Worm (Caenorhabditis elegans) whole organism, L4 larva: ENCODE measurements around the gene nhr-129.

ENCODE experiments used
- F10B5.3 ChIP-seq: sonication (generic microtip); optimal IDR thresholded peaks from 2 replicates; lab custom pipeline; 2016; ENCODE audit warnings: mild to moderate bottlenecking, missing genetic modification characterization, missing compliant biosample characterization
- F37D6.2 ChIP-seq: sonication (generic microtip); optimal IDR thresholded peaks from 2 replicates; lab custom pipeline; 2016; ENCODE audit warnings: mild to moderate bottlenecking, missing genetic modification characterization, missing compliant biosample characterization
- F49E8.2 ChIP-seq: sonication (generic microtip); optimal IDR thresholded peaks from 2 replicates; lab custom pipeline; 2016; ENCODE audit warnings: missing compliant biosample characterization, mild to moderate bottlenecking, missing genetic modification characterization, borderline replicate concordance
- R02D3.7 ChIP-seq: fragments of 150-350 bp; sonication (generic microtip); optimal IDR thresholded peaks from 3 replicates; lab custom pipeline; 2014; ENCODE audit warnings: missing biosample characterization, missing genetic modification characterization
- T20F7.1 ChIP-seq: fragments of 200-800 bp; sonication (Bioruptor generic); optimal IDR thresholded peaks from 2 replicates; lab custom pipeline; 2018; ENCODE audit warnings: mild to moderate bottlenecking, missing genetic modification characterization, missing compliant biosample characterization
- Y105C5A.15 ChIP-seq: fragments of 200-800 bp; sonication (Bioruptor generic); IDR thresholded peaks from 2 replicates; pipeline ENCODE4 v1.3.6; 2022; ENCODE audit warnings: missing genetic modification characterization, missing compliant biosample characterization
- Y48G9A.11 ChIP-seq: fragments of 200-800 bp; sonication (Bioruptor generic); IDR thresholded peaks from 2 replicates; pipeline ENCODE4 v1.3.6; 2022; ENCODE audit warnings: missing genetic modification reagents, missing genetic modification characterization, missing compliant biosample characterization
- Y5F2A.4 ChIP-seq: fragments of 200-800 bp; sonication (Bioruptor generic); optimal IDR thresholded peaks from 2 replicates; lab custom pipeline; 2018; ENCODE audit warnings: mild to moderate bottlenecking, missing genetic modification characterization, missing compliant biosample characterization
- Y75B8A.6 ChIP-seq: fragments of 200-800 bp; sonication (Bioruptor generic); IDR thresholded peaks from 2 replicates; pipeline ENCODE4 v1.3.6; 2022; ENCODE audit warnings: missing genetic modification reagents, missing genetic modification characterization, missing compliant biosample characterization
- ZK546.5 ChIP-seq, 2 experiments: sonication (generic microtip); optimal IDR thresholded peaks; 2 replicates each; lab custom pipeline; 2017; ENCODE audit warnings: missing biosample characterization in 2 of 2, missing genetic modification characterization in 2 of 2
- aha-1 ChIP-seq: fragments of 150-350 bp; peaks from one replicate; lab custom pipeline; 2014; ENCODE audit warnings: missing biosample characterization, missing genetic modification characterization
- aly-2 ChIP-seq: sonication (generic microtip); optimal IDR thresholded peaks from 2 replicates; lab custom pipeline; 2018; ENCODE audit warnings: missing biosample characterization, missing genetic modification characterization
- ceh-62 ChIP-seq: sonication (generic microtip); optimal IDR thresholded peaks from 2 replicates; lab custom pipeline; 2017; ENCODE audit warnings: missing biosample characterization, missing genetic modification characterization
- ces-1 ChIP-seq: fragments of 150-350 bp; sonication (generic microtip); optimal IDR thresholded peaks from 4 replicates; lab custom pipeline; 2014; ENCODE audit warnings: missing biosample characterization, missing genetic modification reagents, missing genetic modification characterization
- cey-2 ChIP-seq: sonication (generic microtip); optimal IDR thresholded peaks from 3 replicates; lab custom pipeline; 2017; ENCODE audit warnings: missing genetic modification characterization, mild to moderate bottlenecking, missing compliant biosample characterization, antibody characterized with exemption, borderline replicate concordance; ENCODE audit not compliant: insufficient read depth
- ctbp-1 ChIP-seq: fragments of 200-800 bp; sonication (Bioruptor generic); IDR thresholded peaks from 2 replicates; pipeline ENCODE4 v1.3.6; 2022; ENCODE audit warnings: missing genetic modification reagents, missing genetic modification characterization, missing compliant biosample characterization
- daf-12 ChIP-seq: fragments of 150-350 bp; optimal IDR thresholded peaks from 2 replicates; lab custom pipeline; 2014; ENCODE audit warnings: missing biosample characterization, missing genetic modification reagents, missing genetic modification characterization
- daf-16 ChIP-seq, 3 experiments: sonication (generic microtip); optimal IDR thresholded peaks; 2 replicates each; lab custom pipeline; 2016 to 2017; ENCODE audit warnings: missing genetic modification characterization in 3 of 3, missing genetic modification reagents in 3 of 3, mild to moderate bottlenecking in 2 of 3, missing compliant biosample characterization in 2 of 3, missing biosample characterization in 1 of 3, moderate library complexity in 1 of 3
- dmd-6 ChIP-seq: fragments of 200-800 bp; sonication (Bioruptor generic); IDR thresholded peaks from 2 replicates; pipeline ENCODE4 v1.3.6; 2022; ENCODE audit warnings: missing genetic modification reagents, missing genetic modification characterization, missing compliant biosample characterization
- fos-1 ChIP-seq: fragments of 150-350 bp; optimal IDR thresholded peaks from 2 replicates; lab custom pipeline; 2014; ENCODE audit warnings: missing biosample characterization, missing genetic modification characterization
- hif-1 ChIP-seq, 2 experiments: sonication (generic microtip); optimal IDR thresholded peaks; 2 replicates each; lab custom pipeline; 2016 to 2017; ENCODE audit warnings: missing compliant biosample characterization in 2 of 2, missing genetic modification characterization in 2 of 2, missing genetic modification reagents in 2 of 2, missing genotype in 2 of 2, mild to moderate bottlenecking in 1 of 2
- hlh-11 ChIP-seq: fragments of 200-800 bp; sonication (Bioruptor generic); optimal IDR thresholded peaks from 2 replicates; lab custom pipeline; 2018; ENCODE audit warnings: mild to moderate bottlenecking, missing genetic modification characterization, missing compliant biosample characterization
- hlh-30 ChIP-seq: sonication (generic microtip); optimal IDR thresholded peaks from 2 replicates; lab custom pipeline; 2017; ENCODE audit warnings: antibody characterized with exemption, mild to moderate bottlenecking, missing genetic modification characterization, missing compliant biosample characterization; ENCODE audit not compliant: insufficient read depth
- lin-13 ChIP-seq: fragments of 150-350 bp; optimal IDR thresholded peaks from 2 replicates; lab custom pipeline; 2014; ENCODE audit warnings: missing biosample characterization, missing genetic modification reagents, missing genetic modification characterization
- lin-15B ChIP-seq: fragments of 150-350 bp; sonication (generic microtip); optimal IDR thresholded peaks from 3 replicates; lab custom pipeline; 2014; ENCODE audit warnings: missing biosample characterization, missing genetic modification characterization
- lin-39 ChIP-seq: fragments of 150-350 bp; optimal IDR thresholded peaks from 2 replicates; lab custom pipeline; 2014; ENCODE audit warnings: missing biosample characterization, missing genetic modification reagents, missing genetic modification characterization
- lir-3 ChIP-seq: sonication (generic microtip); optimal IDR thresholded peaks from 2 replicates; lab custom pipeline; 2016; ENCODE audit warnings: mild to moderate bottlenecking, missing genetic modification characterization, missing compliant biosample characterization
- lsy-2 ChIP-seq, 2 experiments: fragments of 150-350 bp in 1 of 2; sonication (generic microtip) in 1 of 2; optimal IDR thresholded peaks; 2 replicates each; lab custom pipeline; 2014 to 2017; ENCODE audit warnings: missing biosample characterization in 2 of 2, missing genetic modification characterization in 2 of 2
- mdt-29 ChIP-seq: fragments of 200-800 bp; sonication (Bioruptor generic); IDR thresholded peaks from 2 replicates; pipeline ENCODE4 v1.3.6; 2022; ENCODE audit warnings: missing genetic modification reagents, missing genetic modification characterization, missing compliant biosample characterization
- mep-1 ChIP-seq: fragments of 150-350 bp; sonication (generic microtip); optimal IDR thresholded peaks from 3 replicates; lab custom pipeline; 2014; ENCODE audit warnings: missing biosample characterization, missing genetic modification characterization
- mes-2 ChIP-seq: sonication (generic microtip); optimal IDR thresholded peaks from 2 replicates; lab custom pipeline; 2016; ENCODE audit warnings: missing genotype, mild to moderate bottlenecking, missing genetic modification characterization, missing compliant biosample characterization; ENCODE audit not compliant: poor library complexity, severe bottlenecking
- mxl-2 ChIP-seq: fragments of 200-800 bp; sonication (Bioruptor generic); conservative IDR thresholded peaks from 2 replicates; pipeline ENCODE4 v1.3.6; 2022; ENCODE audit warnings: missing genetic modification reagents, missing genetic modification characterization, missing compliant biosample characterization
- nhr-10 ChIP-seq: fragments of 150-350 bp; optimal IDR thresholded peaks from 2 replicates; lab custom pipeline; 2014; ENCODE audit warnings: missing biosample characterization, missing genetic modification characterization
- nhr-102 ChIP-seq: sonication (generic microtip); optimal IDR thresholded peaks from 2 replicates; lab custom pipeline; 2016; ENCODE audit warnings: mild to moderate bottlenecking, missing genetic modification characterization, moderate library complexity, missing compliant biosample characterization
- nhr-11 ChIP-seq: fragments of 150-350 bp; optimal IDR thresholded peaks from 2 replicates; lab custom pipeline; 2014; ENCODE audit warnings: missing biosample characterization, missing genetic modification characterization
- nhr-111 ChIP-seq: fragments of 200-800 bp; sonication (Bioruptor generic); optimal IDR thresholded peaks from 2 replicates; lab custom pipeline; 2018; ENCODE audit warnings: mild to moderate bottlenecking, missing genetic modification characterization, missing compliant biosample characterization
- nhr-25 ChIP-seq: sonication (generic microtip); optimal IDR thresholded peaks from 2 replicates; lab custom pipeline; 2017; ENCODE audit warnings: missing genetic modification characterization, mild to moderate bottlenecking, missing compliant biosample characterization, antibody characterized with exemption, moderate library complexity, borderline replicate concordance; ENCODE audit not compliant: insufficient read depth
- nhr-28 ChIP-seq: fragments of 150-350 bp; optimal IDR thresholded peaks from 2 replicates; lab custom pipeline; 2014; ENCODE audit warnings: missing biosample characterization, missing genetic modification characterization
- nhr-41 ChIP-seq: fragments of 200-800 bp; sonication (Bioruptor generic); IDR thresholded peaks from 2 replicates; pipeline ENCODE4 v1.3.6; 2022; ENCODE audit warnings: missing genetic modification reagents, missing genetic modification characterization, missing compliant biosample characterization
- nhr-42 ChIP-seq: fragments of 200-800 bp; sonication (Bioruptor generic); IDR thresholded peaks from 2 replicates; pipeline ENCODE4 v1.3.6; 2022; ENCODE audit warnings: missing genetic modification characterization, missing compliant biosample characterization
- nhr-48 ChIP-seq: sonication (generic microtip); optimal IDR thresholded peaks from 2 replicates; lab custom pipeline; 2016; ENCODE audit warnings: mild to moderate bottlenecking, missing genetic modification characterization, missing compliant biosample characterization
- nhr-6 ChIP-seq: fragments of 150-350 bp; optimal IDR thresholded peaks from 2 replicates; lab custom pipeline; 2014; ENCODE audit warnings: missing biosample characterization, missing genetic modification characterization
- set-16 ChIP-seq: fragments of 200-800 bp; sonication (Bioruptor generic); IDR thresholded peaks from 2 replicates; pipeline ENCODE4 v1.3.6; 2022; ENCODE audit warnings: missing genetic modification reagents, missing genetic modification characterization, missing compliant biosample characterization
- spr-3 ChIP-seq: fragments of 200-800 bp; sonication (Bioruptor generic); optimal IDR thresholded peaks from 2 replicates; lab custom pipeline; 2018; ENCODE audit warnings: mild to moderate bottlenecking, missing genetic modification characterization, missing compliant biosample characterization
- unc-39 ChIP-seq: sonication (generic microtip); optimal IDR thresholded peaks from 2 replicates; lab custom pipeline; 2017; ENCODE audit warnings: missing biosample characterization, missing genetic modification characterization
- unc-62 ChIP-seq, 3 experiments: fragments of 150-350 bp in 1 of 3; sonication (generic microtip); optimal IDR thresholded peaks in 2 of 3; peaks in 1 of 3; 1 replicate in 1 of 3; 2 replicates in 2 of 3; lab custom pipeline; 2014 to 2017; ENCODE audit warnings: missing biosample characterization in 3 of 3, missing genetic modification characterization in 3 of 3, missing genetic modification reagents in 3 of 3, missing genotype in 1 of 3
- zfp-2 ChIP-seq: sonication (generic microtip); optimal IDR thresholded peaks from 2 replicates; lab custom pipeline; 2016; ENCODE audit warnings: mild to moderate bottlenecking, missing genetic modification characterization, missing compliant biosample characterization
- zfp-3 ChIP-seq: fragments of 200-800 bp; sonication (Bioruptor generic); conservative IDR thresholded peaks from 2 replicates; pipeline ENCODE4 v1.3.6; 2022; ENCODE audit warnings: missing genetic modification reagents, missing genetic modification characterization, missing compliant biosample characterization

nhr-129 gene

DNA sequence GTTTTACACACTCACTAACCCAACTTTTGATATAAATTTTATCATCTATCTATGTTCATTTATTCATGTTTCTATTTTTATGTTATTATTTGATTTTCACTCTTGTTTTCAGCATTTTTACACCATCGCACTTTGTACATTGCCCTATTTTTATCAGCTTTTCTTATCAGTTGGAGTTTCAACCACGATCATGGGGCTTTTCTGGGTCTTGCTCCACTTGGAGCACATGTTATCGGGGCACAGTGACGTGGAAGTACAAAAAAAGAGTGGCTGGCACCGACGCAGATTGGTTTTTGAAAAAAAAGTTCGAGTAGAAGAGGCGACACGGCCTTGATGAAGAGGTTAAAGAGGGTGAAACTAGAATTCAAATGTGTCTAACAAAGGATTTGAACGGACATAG lies 46.3 kb upstream of the nhr-129 start (continued):
- TF ChIP-seq F49E8.2 (tag; lab: Kevin White, UChicago): no peak
- TF ChIP-seq daf-16 (GFP tag; optimal IDR thresholded peaks at IDR 0.05; lab: Kevin White, UChicago): peak in 1 of 2 experiments; percentile 38
- peak; percentile 93 for TF ChIP-seq daf-16 (tag; optimal IDR thresholded peaks at IDR 0.05; lab: Kevin White, UChicago)
- no peak for TF ChIP-seq mes-2 (tag; lab: Kevin White, UChicago)
- peak; percentile 85 for TF ChIP-seq hlh-11 (tag; lab: Kevin White, UChicago)
- no peak for TF ChIP-seq ZK546.5 (tag; optimal IDR thresholded peaks at IDR 0.05; lab: Kevin White, UChicago)
- TF ChIP-seq nhr-48 (tag; lab: Kevin White, UChicago): peak; percentile 13
- no peak for TF ChIP-seq zfp-2 (tag; lab: Kevin White, UChicago)
- TF ChIP-seq ceh-62 (tag; lab: Kevin White, UChicago): no peak
- TF ChIP-seq nhr-6 (tag; lab: Kevin White, UChicago): peak; percentile 65
- no peak for TF ChIP-seq R02D3.7 (tag; lab: Kevin White, UChicago)
- TF ChIP-seq daf-12 (tag; lab: Kevin White, UChicago): no peak
- no peak for TF ChIP-seq ctbp-1 (GFP tag; lab: Robert Waterston, UW)
- TF ChIP-seq Y75B8A.6: no peak
- peak in 1 of 2 experiments; percentile 27 for TF ChIP-seq hif-1 (tag; optimal IDR thresholded peaks at IDR 0.05; lab: Kevin White, UChicago)
- no peak for TF ChIP-seq fos-1 (tag; lab: Kevin White, UChicago)
- TF ChIP-seq lsy-2 (tag; optimal IDR thresholded peaks at IDR 0.05; lab: Kevin White, UChicago): peak in 1 of 2 experiments; percentile 26
- TF ChIP-seq spr-3 (GFP tag; lab: Kevin White, UChicago): no peak
- peak; percentile 69 for TF ChIP-seq hlh-30 (tag; lab: Kevin White, UChicago)
- TF ChIP-seq Y105C5A.15: no peak
- 0 out of 2 replicates have a peak, but pooled peaks have one; percentile 13 for TF ChIP-seq nhr-41 (GFP tag; lab: Robert Waterston, UW)
- peak; percentile 62 for TF ChIP-seq nhr-28 (tag; lab: Kevin White, UChicago)
- peak; percentile 50 for TF ChIP-seq cey-2 (tag; lab: Kevin White, UChicago)
- no peak for TF ChIP-seq aha-1
- TF ChIP-seq dmd-6: peak; percentile 89
- no peak for TF ChIP-seq nhr-11 (tag; lab: Kevin White, UChicago)
- no peak for TF ChIP-seq set-16 (GFP tag; lab: Robert Waterston, UW)
- TF ChIP-seq nhr-102 (tag; lab: Kevin White, UChicago): peak; percentile 52
- TF ChIP-seq aly-2: no peak
- TF ChIP-seq T20F7.1 (GFP tag; lab: Kevin White, UChicago): peak; percentile 41
- no peak for TF ChIP-seq nhr-111 (GFP tag; lab: Kevin White, UChicago)

DNA sequence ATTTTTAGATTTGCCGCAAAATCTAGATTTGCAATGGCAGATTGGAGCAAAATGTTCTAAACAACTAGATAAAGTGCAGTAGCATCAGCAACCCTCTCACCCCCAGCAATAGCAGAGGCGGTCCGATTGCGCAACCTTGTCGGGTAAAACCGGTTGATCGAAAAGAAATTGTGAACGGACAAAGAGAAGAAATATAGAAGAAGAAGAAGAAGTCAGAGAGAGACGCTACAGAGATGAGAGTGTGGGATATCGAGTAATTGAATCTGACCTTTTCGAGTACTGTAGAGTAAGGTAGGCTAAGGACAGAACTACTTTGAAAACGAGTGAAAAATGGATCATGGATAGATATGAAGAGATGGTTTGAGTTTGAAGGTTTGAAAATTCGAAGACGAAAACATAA lies 45.0 kb upstream of the nhr-129 start:
- TF ChIP-seq Y48G9A.11 (GFP tag; lab: Robert Waterston, UW) (no peak), Y5F2A.4 (no peak), nhr-102 (tag; lab: Kevin White, UChicago) (no peak), F37D6.2 (tag; lab: Kevin White, UChicago) (no peak), mes-2 (tag; lab: Kevin White, UChicago) (peak; percentile 18), lin-13 (GFP tag; lab: Kevin White, UChicago) (no peak), ces-1 (GFP tag; lab: Kevin White, UChicago) (no peak), aha-1 (peak; percentile 89), nhr-28 (tag; lab: Kevin White, UChicago) (no peak), mxl-2 (GFP tag; lab: Robert Waterston, UW) (no peak), nhr-41 (GFP tag; lab: Robert Waterston, UW) (no peak), unc-39 (no peak), lin-39 (tag; lab: Kevin White, UChicago) (no peak), F10B5.3 (tag; lab: Kevin White, UChicago) (no peak), mep-1 (tag; lab: Kevin White, UChicago) (peak; percentile 17), zfp-3 (GFP tag; lab: Robert Waterston, UW) (no peak), unc-62 (GFP tag; optimal IDR thresholded peaks at IDR 0.05 in 1 of 2; lab: Kevin White, UChicago) (no peak), unc-62 (tag; optimal IDR thresholded peaks at IDR 0.05; lab: Kevin White, UChicago) (no peak), mdt-29 (GFP tag; lab: Robert Waterston, UW) (no peak), nhr-10 (tag; lab: Kevin White, UChicago) (no peak), lin-15B (tag; lab: Kevin White, UChicago) (no peak), nhr-42 (GFP tag; lab: Robert Waterston, UW) (no peak), nhr-25 (tag; lab: Kevin White, UChicago) (peak; percentile 84), ZK546.5 (tag; optimal IDR thresholded peaks at IDR 0.05; lab: Kevin White, UChicago) (no peak), lir-3 (tag; lab: Kevin White, UChicago) (no peak)
